Worm (Caenorhabditis elegans) whole organism, L4 larva: Measurements from ENCODE around the gene gid-8.

Experiments used
- D1046.2 ChIP-seq: fragments of 200-800 bp; sonication (Bioruptor generic); IDR thresholded peaks from 2 replicates; pipeline ENCODE4 v1.3.6; 2022; ENCODE audit warnings: missing genetic modification characterization, missing compliant biosample characterization
- F10B5.3 ChIP-seq: sonication (generic microtip); optimal IDR thresholded peaks from 2 replicates; lab custom pipeline; 2016; ENCODE audit warnings: mild to moderate bottlenecking, missing genetic modification characterization, missing compliant biosample characterization
- F44E2.7 ChIP-seq: fragments of 200-800 bp; sonication (Bioruptor generic); IDR thresholded peaks from 2 replicates; pipeline ENCODE4 v2.1.2; 2022; ENCODE audit warnings: missing genetic modification characterization, missing compliant biosample characterization
- F49E8.2 ChIP-seq: sonication (generic microtip); optimal IDR thresholded peaks from 2 replicates; lab custom pipeline; 2016; ENCODE audit warnings: missing compliant biosample characterization, mild to moderate bottlenecking, missing genetic modification characterization, borderline replicate concordance
- T26A8.4 ChIP-seq: fragments of 200-800 bp; sonication (Bioruptor generic); IDR thresholded peaks from 2 replicates; pipeline ENCODE4 v1.3.6; 2022; ENCODE audit warnings: missing genetic modification characterization, missing compliant biosample characterization
- Y75B8A.6 ChIP-seq: fragments of 200-800 bp; sonication (Bioruptor generic); IDR thresholded peaks from 2 replicates; pipeline ENCODE4 v1.3.6; 2022; ENCODE audit warnings: missing genetic modification reagents, missing genetic modification characterization, missing compliant biosample characterization
- aly-2 ChIP-seq: sonication (generic microtip); optimal IDR thresholded peaks from 2 replicates; lab custom pipeline; 2018; ENCODE audit warnings: missing biosample characterization, missing genetic modification characterization
- arid-1 ChIP-seq: fragments of 200-800 bp; sonication (Bioruptor generic); conservative IDR thresholded peaks from 2 replicates; pipeline ENCODE4 v1.3.6; 2022; ENCODE audit warnings: missing genetic modification reagents, missing genetic modification characterization, missing compliant biosample characterization
- ceh-28 ChIP-seq: fragments of 150-350 bp; optimal IDR thresholded peaks from 2 replicates; lab custom pipeline; 2014; ENCODE audit warnings: missing biosample characterization, missing genetic modification reagents, missing genetic modification characterization
- ceh-32 ChIP-seq: sonication (generic microtip); optimal IDR thresholded peaks from 2 replicates; lab custom pipeline; 2016; ENCODE audit warnings: mild to moderate bottlenecking, missing genetic modification characterization, missing compliant biosample characterization; ENCODE audit not compliant: poor library complexity
- daf-12 ChIP-seq: fragments of 150-350 bp; optimal IDR thresholded peaks from 2 replicates; lab custom pipeline; 2014; ENCODE audit warnings: missing biosample characterization, missing genetic modification reagents, missing genetic modification characterization
- daf-16 ChIP-seq, 3 experiments: sonication (generic microtip); optimal IDR thresholded peaks; 2 replicates each; lab custom pipeline; 2016 to 2017; ENCODE audit warnings: missing genetic modification characterization in 3 of 3, missing genetic modification reagents in 3 of 3, mild to moderate bottlenecking in 2 of 3, missing compliant biosample characterization in 2 of 3, missing biosample characterization in 1 of 3, moderate library complexity in 1 of 3
- dmd-6 ChIP-seq: fragments of 200-800 bp; sonication (Bioruptor generic); IDR thresholded peaks from 2 replicates; pipeline ENCODE4 v1.3.6; 2022; ENCODE audit warnings: missing genetic modification reagents, missing genetic modification characterization, missing compliant biosample characterization
- dmd-8 ChIP-seq: fragments of 200-800 bp; sonication (Bioruptor generic); IDR thresholded peaks from 2 replicates; pipeline ENCODE4 v1.3.6; 2022; ENCODE audit warnings: missing genetic modification characterization, missing compliant biosample characterization
- dpl-1 ChIP-seq: fragments of 150-350 bp; optimal IDR thresholded peaks from 2 replicates; lab custom pipeline; 2014; ENCODE audit warnings: missing biosample characterization, missing genetic modification reagents, missing genetic modification characterization
- duxl-1 ChIP-seq: sonication (generic microtip); optimal IDR thresholded peaks from 2 replicates; lab custom pipeline; 2016; ENCODE audit warnings: mild to moderate bottlenecking, missing genetic modification characterization, moderate library complexity, missing compliant biosample characterization; ENCODE audit not compliant: poor library complexity
- dve-1 ChIP-seq: sonication (generic microtip); optimal IDR thresholded peaks from 2 replicates; lab custom pipeline; 2017; ENCODE audit warnings: antibody characterized with exemption, mild to moderate bottlenecking, missing genetic modification characterization, missing compliant biosample characterization; ENCODE audit not compliant: insufficient read depth
- egl-43 ChIP-seq: fragments of 200-800 bp; sonication (Bioruptor generic); IDR thresholded peaks from 2 replicates; pipeline ENCODE4 v1.3.6; 2022; ENCODE audit warnings: missing genetic modification reagents, missing genetic modification characterization, missing compliant biosample characterization
- fos-1 ChIP-seq: fragments of 150-350 bp; optimal IDR thresholded peaks from 2 replicates; lab custom pipeline; 2014; ENCODE audit warnings: missing biosample characterization, missing genetic modification characterization
- hif-1 ChIP-seq, 2 experiments: sonication (generic microtip); optimal IDR thresholded peaks; 2 replicates each; lab custom pipeline; 2016 to 2017; ENCODE audit warnings: missing compliant biosample characterization in 2 of 2, missing genetic modification characterization in 2 of 2, missing genetic modification reagents in 2 of 2, missing genotype in 2 of 2, mild to moderate bottlenecking in 1 of 2
- hlh-11 ChIP-seq: fragments of 200-800 bp; sonication (Bioruptor generic); optimal IDR thresholded peaks from 2 replicates; lab custom pipeline; 2018; ENCODE audit warnings: mild to moderate bottlenecking, missing genetic modification characterization, missing compliant biosample characterization
- hlh-30 ChIP-seq: sonication (generic microtip); optimal IDR thresholded peaks from 2 replicates; lab custom pipeline; 2017; ENCODE audit warnings: antibody characterized with exemption, mild to moderate bottlenecking, missing genetic modification characterization, missing compliant biosample characterization; ENCODE audit not compliant: insufficient read depth
- lim-7 ChIP-seq: fragments of 200-800 bp; sonication (Bioruptor generic); IDR thresholded peaks from 2 replicates; pipeline ENCODE4 v1.3.6; 2022; ENCODE audit warnings: missing genetic modification characterization, missing compliant biosample characterization
- lin-13 ChIP-seq: fragments of 150-350 bp; optimal IDR thresholded peaks from 2 replicates; lab custom pipeline; 2014; ENCODE audit warnings: missing biosample characterization, missing genetic modification reagents, missing genetic modification characterization
- lir-3 ChIP-seq: sonication (generic microtip); optimal IDR thresholded peaks from 2 replicates; lab custom pipeline; 2016; ENCODE audit warnings: mild to moderate bottlenecking, missing genetic modification characterization, missing compliant biosample characterization
- madf-5 ChIP-seq, 2 experiments: fragments of 200-800 bp; sonication (Bioruptor generic); IDR thresholded peaks; 2 replicates each; pipeline ENCODE4 v1.3.6; 2022; ENCODE audit warnings: missing compliant biosample characterization in 2 of 2, missing genetic modification characterization in 2 of 2
- madf-9 ChIP-seq: fragments of 200-800 bp; sonication (Bioruptor generic); conservative IDR thresholded peaks from 2 replicates; pipeline ENCODE4 v1.3.6; 2022; ENCODE audit warnings: missing genetic modification reagents, missing genetic modification characterization, missing compliant biosample characterization
- mdl-1 ChIP-seq, 2 experiments: fragments of 150-350 bp in 1 of 2; sonication (generic microtip) in 1 of 2; optimal IDR thresholded peaks; 2 replicates each; lab custom pipeline; 2014 to 2017; ENCODE audit warnings: missing biosample characterization in 2 of 2, missing genetic modification characterization in 2 of 2
- mdt-29 ChIP-seq: fragments of 200-800 bp; sonication (Bioruptor generic); IDR thresholded peaks from 2 replicates; pipeline ENCODE4 v1.3.6; 2022; ENCODE audit warnings: missing genetic modification reagents, missing genetic modification characterization, missing compliant biosample characterization
- nhr-10 ChIP-seq: fragments of 150-350 bp; optimal IDR thresholded peaks from 2 replicates; lab custom pipeline; 2014; ENCODE audit warnings: missing biosample characterization, missing genetic modification characterization
- nhr-28 ChIP-seq: fragments of 150-350 bp; optimal IDR thresholded peaks from 2 replicates; lab custom pipeline; 2014; ENCODE audit warnings: missing biosample characterization, missing genetic modification characterization
- nhr-48 ChIP-seq: sonication (generic microtip); optimal IDR thresholded peaks from 2 replicates; lab custom pipeline; 2016; ENCODE audit warnings: mild to moderate bottlenecking, missing genetic modification characterization, missing compliant biosample characterization
- nhr-76 ChIP-seq: fragments of 150-350 bp; optimal IDR thresholded peaks from 2 replicates; lab custom pipeline; 2014; ENCODE audit warnings: missing biosample characterization, missing genetic modification characterization
- nhr-77 ChIP-seq: fragments of 150-350 bp; optimal IDR thresholded peaks from 2 replicates; lab custom pipeline; 2014; ENCODE audit warnings: missing biosample characterization, missing genetic modification characterization
- pqm-1 ChIP-seq: sonication (generic microtip); optimal IDR thresholded peaks from 2 replicates; lab custom pipeline; 2017; ENCODE audit warnings: missing biosample characterization, missing genetic modification characterization
- set-16 ChIP-seq: fragments of 200-800 bp; sonication (Bioruptor generic); IDR thresholded peaks from 2 replicates; pipeline ENCODE4 v1.3.6; 2022; ENCODE audit warnings: missing genetic modification reagents, missing genetic modification characterization, missing compliant biosample characterization
- spr-1 ChIP-seq: sonication (generic microtip); optimal IDR thresholded peaks from 2 replicates; lab custom pipeline; 2016; ENCODE audit warnings: mild to moderate bottlenecking, missing genetic modification characterization, missing compliant biosample characterization
- unc-130 ChIP-seq: sonication (generic microtip); optimal IDR thresholded peaks from 2 replicates; lab custom pipeline; 2016; ENCODE audit warnings: missing genetic modification reagents, missing genetic modification characterization, missing compliant biosample characterization
- unc-39 ChIP-seq: sonication (generic microtip); optimal IDR thresholded peaks from 2 replicates; lab custom pipeline; 2017; ENCODE audit warnings: missing biosample characterization, missing genetic modification characterization
- unc-62 ChIP-seq, 3 experiments: fragments of 150-350 bp in 1 of 3; sonication (generic microtip); optimal IDR thresholded peaks in 2 of 3; peaks in 1 of 3; 1 replicate in 1 of 3; 2 replicates in 2 of 3; lab custom pipeline; 2014 to 2017; ENCODE audit warnings: missing biosample characterization in 3 of 3, missing genetic modification characterization in 3 of 3, missing genetic modification reagents in 3 of 3, missing genotype in 1 of 3
- zag-1 ChIP-seq: fragments of 150-350 bp; optimal IDR thresholded peaks from 2 replicates; lab custom pipeline; 2014; ENCODE audit warnings: missing biosample characterization, missing genetic modification characterization
- zip-11 ChIP-seq: fragments of 200-800 bp; sonication (Bioruptor generic); IDR thresholded peaks from 2 replicates; pipeline ENCODE4 v1.3.6; 2022; ENCODE audit warnings: missing genetic modification characterization, missing compliant biosample characterization
- ztf-11 ChIP-seq: fragments of 150-350 bp; optimal IDR thresholded peaks from 2 replicates; lab custom pipeline; 2014; ENCODE audit warnings: missing biosample characterization, missing genetic modification characterization
- ztf-7 ChIP-seq: fragments of 150-350 bp; optimal IDR thresholded peaks from 2 replicates; lab custom pipeline; 2014; ENCODE audit warnings: missing biosample characterization, missing genetic modification characterization

Gene gid-8

DNA sequence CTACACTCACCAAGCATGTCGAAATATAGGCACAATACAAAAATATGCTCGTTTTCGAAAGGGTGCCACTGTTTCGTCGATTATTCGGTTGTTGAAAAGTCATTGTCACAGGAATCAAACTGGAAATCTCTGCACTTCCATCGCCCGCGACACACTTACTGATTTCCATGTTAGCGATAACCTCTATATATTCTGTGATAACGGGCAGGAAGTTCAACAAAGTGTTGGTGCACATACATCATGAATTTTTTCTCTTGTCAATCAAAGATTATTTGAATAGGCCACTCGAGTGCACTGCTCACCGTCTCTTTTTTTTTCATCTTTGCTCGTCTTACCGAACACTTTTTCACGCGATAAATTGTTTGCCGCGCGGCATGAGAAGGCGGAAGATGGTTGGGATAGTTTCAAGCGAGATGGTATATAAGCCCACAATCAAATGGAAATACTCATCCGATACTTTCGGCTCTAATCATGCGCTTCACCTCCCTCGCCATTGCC is 3.0 kb upstream of the gid-8 start, which contains the start of the genes fpn-1.2 and pqn-54:
Gene fpn-1.2, minus strand, starts transcription at position 157 of the 498 bp plus-strand sequence.
Gene pqn-54, plus strand, starts transcription at position 448 of the 498 bp plus-strand sequence.
- TF ChIP-seq nhr-28 (tag; lab: Kevin White, UChicago) = peak; percentile 66
- TF ChIP-seq nhr-10 = no peak
- peak; percentile 26 for TF ChIP-seq nhr-77 (tag; lab: Kevin White, UChicago)
- TF ChIP-seq nhr-48 (tag; lab: Kevin White, UChicago) = no peak
- TF ChIP-seq dmd-6 (GFP tag; lab: Robert Waterston, UW) = peak; percentile 83
- TF ChIP-seq pqm-1 (tag; lab: Kevin White, UChicago) = peak; percentile 37
- TF ChIP-seq unc-130 (GFP tag; lab: Kevin White, UChicago) = no peak
- no peak for TF ChIP-seq daf-16 (GFP tag; optimal IDR thresholded peaks at IDR 0.05; lab: Kevin White, UChicago)
- peak; percentile 9 for TF ChIP-seq daf-16 (tag; optimal IDR thresholded peaks at IDR 0.05; lab: Kevin White, UChicago)
- peak; percentile 26 for TF ChIP-seq hlh-11 (tag; lab: Kevin White, UChicago)

DNA sequence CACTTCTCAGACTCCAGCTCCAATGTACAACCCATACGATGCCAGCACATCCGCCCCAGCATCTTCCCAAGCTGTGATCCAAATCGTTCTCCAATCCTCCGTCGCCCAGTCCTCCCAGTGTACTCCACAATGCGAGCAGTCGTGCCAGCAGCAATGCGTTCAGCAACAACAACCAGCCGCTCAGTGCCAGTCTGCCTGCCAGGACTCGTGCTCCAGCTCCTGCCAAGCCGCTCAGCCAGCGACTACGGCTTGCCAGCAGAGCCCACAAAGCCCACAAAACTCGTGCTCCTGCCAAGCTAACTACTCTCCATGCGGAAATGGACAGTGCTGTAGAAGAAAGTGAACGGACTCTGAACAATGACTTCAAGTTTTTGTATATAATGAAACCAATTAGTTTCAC is 1.6 kb upstream of the gid-8 start:
- peak; percentile 89 for TF ChIP-seq set-16 (GFP tag; lab: Robert Waterston, UW)
- TF ChIP-seq F49E8.2 (tag; lab: Kevin White, UChicago) = no peak
- 0 out of 2 replicates have a peak, but pooled peaks have one; percentile 30 for TF ChIP-seq F44E2.7 (GFP tag; lab: Robert Waterston, UW)
- TF ChIP-seq lim-7 (GFP tag; lab: Robert Waterston, UW) = 0 out of 2 replicates have a peak, but pooled peaks have one; percentile 36

DNA sequence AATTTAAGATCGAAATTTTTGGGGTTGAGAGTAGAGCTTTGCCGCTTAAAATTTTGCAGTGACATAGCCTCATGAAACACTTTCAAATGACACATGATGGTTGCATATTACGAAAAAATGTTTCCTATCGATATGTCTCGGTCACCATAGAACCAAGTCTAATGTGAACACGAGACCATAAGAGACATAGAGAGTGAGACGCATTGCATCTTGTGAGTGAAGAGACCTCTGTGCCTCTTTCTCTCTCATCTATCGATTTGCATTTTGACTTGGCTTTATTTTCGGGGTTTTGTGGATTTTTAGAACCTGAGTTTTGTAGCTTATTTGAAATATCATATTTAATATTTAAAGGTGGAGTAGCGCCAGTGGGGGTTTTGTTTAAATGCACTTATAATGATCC is 595 bp upstream of the gid-8 start:
- TF ChIP-seq unc-62 (GFP tag; optimal IDR thresholded peaks at IDR 0.05 in 1 of 2; lab: Kevin White, UChicago) = peak in 1 of 2 experiments; percentile 38
- TF ChIP-seq unc-62 (tag; optimal IDR thresholded peaks at IDR 0.05; lab: Kevin White, UChicago) = no peak
- no peak for TF ChIP-seq ceh-32 (tag; lab: Kevin White, UChicago)
- TF ChIP-seq mdl-1 (tag; optimal IDR thresholded peaks at IDR 0.05; lab: Kevin White, UChicago) = peak in 1 of 2 experiments; percentile 65
- TF ChIP-seq T26A8.4 (GFP tag; lab: Robert Waterston, UW) = no peak
- TF ChIP-seq lin-13 (GFP tag; lab: Kevin White, UChicago) = no peak
- TF ChIP-seq hlh-30 = peak; percentile 97
- no peak for TF ChIP-seq zip-11
- no peak for TF ChIP-seq dpl-1 (GFP tag; lab: Kevin White, UChicago)
- no peak for TF ChIP-seq daf-12 (tag; lab: Kevin White, UChicago)
- TF ChIP-seq hif-1 (tag; optimal IDR thresholded peaks at IDR 0.05; lab: Kevin White, UChicago) = no peak
- no peak for TF ChIP-seq pqm-1 (tag; lab: Kevin White, UChicago)
- TF ChIP-seq daf-16 (GFP tag; optimal IDR thresholded peaks at IDR 0.05; lab: Kevin White, UChicago) = no peak
- TF ChIP-seq daf-16 (tag; optimal IDR thresholded peaks at IDR 0.05; lab: Kevin White, UChicago) = no peak
- no peak for TF ChIP-seq madf-5 (GFP tag; IDR thresholded peaks at IDR 0.05; lab: Robert Waterston, UW)
- TF ChIP-seq lir-3 (tag; lab: Kevin White, UChicago) = no peak
- TF ChIP-seq Y75B8A.6 (GFP tag; lab: Robert Waterston, UW) = no peak
- TF ChIP-seq D1046.2 (GFP tag; lab: Robert Waterston, UW) = no peak
- TF ChIP-seq nhr-28 (tag; lab: Kevin White, UChicago) = peak; percentile 36
- no peak for TF ChIP-seq zag-1 (tag; lab: Kevin White, UChicago)
- no peak for TF ChIP-seq lim-7 (GFP tag; lab: Robert Waterston, UW)
- TF ChIP-seq aly-2 (tag; lab: Kevin White, UChicago) = no peak
- no peak for TF ChIP-seq egl-43 (GFP tag; lab: Robert Waterston, UW)
- no peak for TF ChIP-seq F49E8.2 (tag; lab: Kevin White, UChicago)
- no peak for TF ChIP-seq nhr-76 (tag; lab: Kevin White, UChicago)
- no peak for TF ChIP-seq F10B5.3 (tag; lab: Kevin White, UChicago)
- TF ChIP-seq ceh-28 (tag; lab: Kevin White, UChicago) = no peak
- TF ChIP-seq duxl-1 (tag; lab: Kevin White, UChicago) = no peak
- peak; percentile 42 for TF ChIP-seq hlh-11 (tag; lab: Kevin White, UChicago)
- TF ChIP-seq mdt-29 = no peak
- TF ChIP-seq ztf-7 (tag; lab: Kevin White, UChicago) = no peak
- TF ChIP-seq unc-130 (GFP tag; lab: Kevin White, UChicago) = no peak
- no peak for TF ChIP-seq arid-1 (GFP tag; lab: Robert Waterston, UW)
- no peak for TF ChIP-seq F44E2.7 (GFP tag; lab: Robert Waterston, UW)
- no peak for TF ChIP-seq nhr-10
- TF ChIP-seq madf-9 (GFP tag; lab: Robert Waterston, UW) = no peak
- no peak for TF ChIP-seq fos-1 (tag; lab: Kevin White, UChicago)
- TF ChIP-seq dve-1 (tag; lab: Kevin White, UChicago) = peak; percentile 43
- TF ChIP-seq ztf-11 = no peak
- TF ChIP-seq dmd-8 (GFP tag; lab: Robert Waterston, UW) = no peak
- TF ChIP-seq spr-1 (tag; lab: Kevin White, UChicago) = no peak
- no peak for TF ChIP-seq unc-39 (tag; lab: Kevin White, UChicago)
